Worm (Caenorhabditis elegans) whole organism, young adult: ENCODE measurements around the gene M01E10.3.

Experiments used
- K11D2.4 ChIP-seq: fragments of 200-800 bp; sonication (Bioruptor generic); IDR thresholded peaks from 2 replicates; pipeline ENCODE4 v1.3.6; 2022; ENCODE audit warnings: missing genetic modification reagents, missing genetic modification characterization, missing compliant biosample characterization
- ama-1 ChIP-seq, 3 experiments: fragments of 150-350 bp in 1 of 3; sonication (generic microtip) in 2 of 3; optimal IDR thresholded peaks; 2 replicates each; lab custom pipeline; 2014 to 2018; ENCODE audit warnings: missing biosample characterization in 2 of 3, missing genetic modification characterization in 2 of 3, missing genetic modification reagents in 2 of 3
- athp-1 ChIP-seq: sonication (generic microtip); optimal IDR thresholded peaks from 2 replicates; lab custom pipeline; 2017; ENCODE audit warnings: mild to moderate bottlenecking, missing genetic modification characterization, missing compliant biosample characterization
- ceh-40 ChIP-seq: fragments of 200-800 bp; sonication (Bioruptor generic); IDR thresholded peaks from 2 replicates; pipeline ENCODE4 v1.3.6; 2022; ENCODE audit warnings: missing genetic modification characterization, missing compliant biosample characterization
- die-1 ChIP-seq: sonication (generic microtip); optimal IDR thresholded peaks from 2 replicates; lab custom pipeline; 2016; ENCODE audit warnings: missing genotype, mild to moderate bottlenecking, missing genetic modification characterization, missing compliant biosample characterization
- egl-44 ChIP-seq: fragments of 200-800 bp; sonication (Bioruptor generic); IDR thresholded peaks from 2 replicates; pipeline ENCODE4 v1.3.6; 2022; ENCODE audit warnings: missing genetic modification reagents, missing genetic modification characterization, missing compliant biosample characterization
- ets-4 ChIP-seq: fragments of 200-800 bp; sonication (Bioruptor generic); optimal IDR thresholded peaks from 2 replicates; lab custom pipeline; 2018; ENCODE audit warnings: mild to moderate bottlenecking, missing genetic modification characterization, missing compliant biosample characterization
- fkh-3 ChIP-seq: sonication (generic microtip); optimal IDR thresholded peaks from 2 replicates; lab custom pipeline; 2016; ENCODE audit warnings: mild to moderate bottlenecking, missing genetic modification characterization, missing compliant biosample characterization
- pha-4 ChIP-seq: fragments of 150-350 bp; sonication (generic microtip); optimal IDR thresholded peaks from 2 replicates; lab custom pipeline; 2014; ENCODE audit warnings: missing biosample characterization, missing genetic modification reagents, missing genetic modification characterization
- repo-1 ChIP-seq: sonication (generic microtip); optimal IDR thresholded peaks from 2 replicates; lab custom pipeline; 2017; ENCODE audit warnings: mild to moderate bottlenecking, missing genetic modification characterization, missing compliant biosample characterization
- snpc-4 ChIP-seq, 5 experiments: fragments of 150-350 bp in 1 of 5; sonication (generic microtip) in 4 of 5; optimal IDR thresholded peaks; 2 replicates each; lab custom pipeline; 2014 to 2018; ENCODE audit warnings: missing genetic modification characterization in 5 of 5, missing biosample characterization in 3 of 5, antibody characterized with exemption in 2 of 5, mild to moderate bottlenecking in 2 of 5, missing compliant biosample characterization in 2 of 5, missing genotype in 2 of 5, moderate library complexity in 2 of 5, missing genetic modification reagents in 1 of 5

- TF ChIP-seq die-1 (tag; lab: Kevin White, UChicago) (no peak), repo-1 (tag; lab: Kevin White, UChicago) (no peak), ama-1 (optimal IDR thresholded peaks at IDR 0.05; lab: Kevin White, UChicago) (no peak), ama-1 (GFP tag; optimal IDR thresholded peaks at IDR 0.05; lab: Kevin White, UChicago) (no peak), pha-4 (tag; lab: Kevin White, UChicago) (no peak), K11D2.4 (GFP tag; lab: Robert Waterston, UW) (no peak), athp-1 (tag; lab: Kevin White, UChicago) (no peak), snpc-4 (GFP tag; optimal IDR thresholded peaks at IDR 0.05; lab: Kevin White, UChicago) (no peak), snpc-4 (tag; optimal IDR thresholded peaks at IDR 0.05; lab: Kevin White, UChicago) (no peak), fkh-3 (no peak), egl-44 (GFP tag; lab: Robert Waterston, UW) (no peak), ets-4 (no peak), ceh-40 (no peak)
Observed at ce11 chrIII:2050494-2050893, 3.5 kb downstream of the M01E10.3 start.
